Worm (Caenorhabditis elegans) whole organism, late embryonic: ENCODE results near the gene C39B10.4.

Source experiments
- ceh-9 ChIP-seq: sonication (generic microtip); optimal IDR thresholded peaks from 2 replicates; lab custom pipeline; 2016; ENCODE audit warnings: mild to moderate bottlenecking, missing genetic modification characterization, inconsistent platforms, missing compliant biosample characterization
- fkh-10 ChIP-seq: fragments of 150-350 bp; optimal IDR thresholded peaks from 2 replicates; lab custom pipeline; 2014; ENCODE audit warnings: missing biosample characterization, missing genetic modification reagents, missing genetic modification characterization
- hlh-30 ChIP-seq: sonication (generic microtip); optimal IDR thresholded peaks from 2 replicates; lab custom pipeline; 2017; ENCODE audit warnings: antibody characterized with exemption, missing genetic modification characterization, missing compliant biosample characterization; ENCODE audit not compliant: insufficient read depth

ce11 chrX:10443836-10444235 is 969 bp upstream of the C39B10.4 start, which contains the start of gene C39B10.3:
- TF ChIP-seq fkh-10 (GFP tag; lab: Kevin White, UChicago), result no peak
- TF ChIP-seq ceh-9 (tag; lab: Kevin White, UChicago), result no peak
- no peak for TF ChIP-seq hlh-30
